Worm (Caenorhabditis elegans) whole organism, mixed stage, embryonic: ENCODE results near the gene F40D4.17.

Experiments used
- M03D4.4 ChIP-seq: sonication (generic microtip); optimal IDR thresholded peaks from 2 replicates; lab custom pipeline; 2017; ENCODE audit warnings: mild to moderate bottlenecking, missing genetic modification characterization, missing compliant biosample characterization
- bed-3 ChIP-seq: fragments of 200-800 bp; sonication (Bioruptor generic); optimal IDR thresholded peaks from 3 replicates; lab custom pipeline; 2018; ENCODE audit warnings: mild to moderate bottlenecking, missing genetic modification characterization, moderate library complexity, missing compliant biosample characterization
- blmp-1 ChIP-seq: fragments of 150-350 bp; optimal IDR thresholded peaks from 2 replicates; lab custom pipeline; 2014; ENCODE audit warnings: missing biosample characterization, missing genetic modification characterization
- ceh-39 ChIP-seq: fragments of 150-350 bp; optimal IDR thresholded peaks from 2 replicates; lab custom pipeline; 2014; ENCODE audit warnings: missing biosample characterization, missing genetic modification characterization
- ceh-43 ChIP-seq: fragments of 200-800 bp; sonication (Bioruptor generic); optimal IDR thresholded peaks from 2 replicates; lab custom pipeline; 2018; ENCODE audit warnings: mild to moderate bottlenecking, missing genetic modification characterization, moderate library complexity, missing compliant biosample characterization
- ceh-83 ChIP-seq: fragments of 200-800 bp; sonication (Bioruptor generic); optimal IDR thresholded peaks from 2 replicates; lab custom pipeline; 2018; ENCODE audit warnings: mild to moderate bottlenecking, missing genetic modification characterization, missing compliant biosample characterization
- ces-1 ChIP-seq: fragments of 150-350 bp; optimal IDR thresholded peaks from 2 replicates; lab custom pipeline; 2014; ENCODE audit warnings: missing biosample characterization, missing genetic modification reagents, missing genetic modification characterization
- cnd-1 ChIP-seq: fragments of 200-800 bp; sonication (Bioruptor generic); optimal IDR thresholded peaks from 2 replicates; lab custom pipeline; 2018; ENCODE audit warnings: mild to moderate bottlenecking, missing genetic modification characterization, missing compliant biosample characterization
- drap-1 ChIP-seq: fragments of 200-800 bp; sonication (Bioruptor generic); optimal IDR thresholded peaks from 3 replicates; lab custom pipeline; 2018; ENCODE audit warnings: mild to moderate bottlenecking, missing genetic modification characterization, missing compliant biosample characterization
- elt-1 ChIP-seq: sonication (generic microtip); optimal IDR thresholded peaks from 2 replicates; lab custom pipeline; 2017; ENCODE audit warnings: missing genetic modification characterization, mild to moderate bottlenecking, missing compliant biosample characterization, antibody characterized with exemption, moderate library complexity, borderline replicate concordance; ENCODE audit not compliant: insufficient read depth
- flh-1 ChIP-seq: fragments of 200-800 bp; sonication (Bioruptor generic); optimal IDR thresholded peaks from 2 replicates; lab custom pipeline; 2018; ENCODE audit warnings: mild to moderate bottlenecking, missing genetic modification characterization, moderate library complexity, missing compliant biosample characterization
- ham-2 ChIP-seq: fragments of 200-800 bp; sonication (Bioruptor generic); optimal IDR thresholded peaks from 2 replicates; lab custom pipeline; 2018; ENCODE audit warnings: mild to moderate bottlenecking, missing genetic modification characterization, missing compliant biosample characterization
- hlh-1 ChIP-seq: fragments of 150-350 bp; optimal IDR thresholded peaks from 2 replicates; lab custom pipeline; 2014; ENCODE audit warnings: missing biosample characterization, missing genetic modification reagents, missing genetic modification characterization
- lin-13 ChIP-seq: fragments of 150-350 bp; optimal IDR thresholded peaks from 2 replicates; lab custom pipeline; 2014; ENCODE audit warnings: missing biosample characterization, missing genetic modification characterization
- lsy-2 ChIP-seq: fragments of 150-350 bp; optimal IDR thresholded peaks from 2 replicates; lab custom pipeline; 2014; ENCODE audit warnings: missing biosample characterization, missing genetic modification characterization
- mab-5 ChIP-seq: fragments of 150-350 bp; optimal IDR thresholded peaks from 2 replicates; lab custom pipeline; 2014; ENCODE audit warnings: missing biosample characterization, missing genetic modification characterization
- mep-1 ChIP-seq: fragments of 150-350 bp; optimal IDR thresholded peaks from 2 replicates; lab custom pipeline; 2017; ENCODE audit warnings: missing biosample characterization, missing genetic modification reagents, missing genetic modification characterization, inconsistent platforms
- mls-2 ChIP-seq: sonication (generic microtip); optimal IDR thresholded peaks from 2 replicates; lab custom pipeline; 2016; ENCODE audit warnings: mild to moderate bottlenecking, missing genetic modification characterization, moderate library complexity, missing compliant biosample characterization
- nhr-12 ChIP-seq: fragments of 150-350 bp; optimal IDR thresholded peaks from 2 replicates; lab custom pipeline; 2014; ENCODE audit warnings: missing biosample characterization, missing genetic modification characterization
- nhr-2 ChIP-seq: fragments of 150-350 bp; optimal IDR thresholded peaks from 2 replicates; lab custom pipeline; 2014; ENCODE audit warnings: missing biosample characterization, missing genetic modification characterization
- nhr-237 ChIP-seq: fragments of 150-350 bp; optimal IDR thresholded peaks from 2 replicates; lab custom pipeline; 2014; ENCODE audit warnings: missing biosample characterization, missing genetic modification characterization
- pha-4 ChIP-seq: fragments of 150-350 bp; optimal IDR thresholded peaks from 2 replicates; lab custom pipeline; 2018; ENCODE audit warnings: missing biosample characterization, missing genetic modification reagents, missing genetic modification characterization
- sem-2 ChIP-seq: fragments of 200-800 bp; sonication (Bioruptor generic); optimal IDR thresholded peaks from 2 replicates; lab custom pipeline; 2018; ENCODE audit warnings: mild to moderate bottlenecking, missing genetic modification characterization, missing compliant biosample characterization
- snpc-4 ChIP-seq: fragments of 150-350 bp; optimal IDR thresholded peaks from 2 replicates; lab custom pipeline; 2014; ENCODE audit warnings: missing biosample characterization, missing genetic modification characterization
- sptf-1 ChIP-seq: sonication (generic microtip); optimal IDR thresholded peaks from 2 replicates; lab custom pipeline; 2017; ENCODE audit warnings: mild to moderate bottlenecking, missing genetic modification characterization, moderate library complexity, missing compliant biosample characterization
- tbx-8 ChIP-seq: fragments of 200-800 bp; sonication (Bioruptor generic); optimal IDR thresholded peaks from 2 replicates; lab custom pipeline; 2018; ENCODE audit warnings: mild to moderate bottlenecking, missing genetic modification characterization, moderate library complexity, missing compliant biosample characterization
- unc-39 ChIP-seq: fragments of 150-350 bp; optimal IDR thresholded peaks from 2 replicates; lab custom pipeline; 2014; ENCODE audit warnings: missing biosample characterization, missing genetic modification characterization
- unc-62 ChIP-seq: fragments of 150-350 bp; optimal IDR thresholded peaks from 2 replicates; lab custom pipeline; 2014; ENCODE audit warnings: missing biosample characterization, missing genetic modification reagents, missing genetic modification characterization
- zip-8 ChIP-seq: fragments of 150-350 bp; optimal IDR thresholded peaks from 2 replicates; lab custom pipeline; 2014; ENCODE audit warnings: missing biosample characterization, missing genetic modification characterization
- ztf-11 ChIP-seq: fragments of 150-350 bp; optimal IDR thresholded peaks from 2 replicates; lab custom pipeline; 2014; ENCODE audit warnings: missing biosample characterization, missing genetic modification characterization

Gene F40D4.17

DNA sequence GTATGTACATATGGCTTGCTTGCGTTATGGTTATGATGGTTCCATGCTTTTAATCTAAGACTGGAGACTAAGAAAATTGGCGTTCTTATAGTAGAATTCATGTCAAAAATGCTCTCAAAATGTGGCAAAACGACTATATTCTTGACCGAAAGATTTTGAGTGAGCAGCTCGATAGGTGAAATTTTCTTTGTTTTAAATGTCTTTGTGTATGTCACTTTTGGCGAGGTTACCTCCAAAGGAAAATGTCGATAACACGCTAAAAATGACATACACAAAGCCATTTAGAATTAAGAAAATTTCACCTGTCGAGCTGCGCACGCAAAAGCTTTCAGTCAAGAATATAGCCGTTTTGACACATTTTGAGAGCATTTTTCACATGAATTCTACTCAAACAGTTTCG, 12.2 kb upstream of the F40D4.17 start, which contains the start of gene srz-66:
srz-66 (minus strand) TSS at position 101 of the 400 bp plus-strand sequence.
- TF ChIP-seq lsy-2 (tag; lab: Kevin White, UChicago) (no peak), mep-1 (tag; lab: Kevin White, UChicago) (no peak), unc-62 (no peak), nhr-2 (tag; lab: Kevin White, UChicago) (no peak), sem-2 (GFP tag; lab: Kevin White, UChicago) (no peak), zip-8 (tag; lab: Kevin White, UChicago) (no peak), tbx-8 (GFP tag; lab: Kevin White, UChicago) (no peak), drap-1 (no peak), pha-4 (no peak), ceh-83 (GFP tag; lab: Kevin White, UChicago) (no peak), snpc-4 (tag; lab: Kevin White, UChicago) (no peak), lin-13 (tag; lab: Kevin White, UChicago) (no peak), sptf-1 (no peak), nhr-237 (tag; lab: Kevin White, UChicago) (no peak), unc-39 (no peak), mab-5 (no peak), nhr-12 (tag; lab: Kevin White, UChicago) (no peak), ceh-39 (tag; lab: Kevin White, UChicago) (no peak), M03D4.4 (tag; lab: Kevin White, UChicago) (no peak), flh-1 (GFP tag; lab: Kevin White, UChicago) (no peak)

- TF ChIP-seq unc-39 = no peak
- no peak for TF ChIP-seq bed-3 (GFP tag; lab: Kevin White, UChicago)
- no peak for TF ChIP-seq pha-4
- TF ChIP-seq flh-1 (GFP tag; lab: Kevin White, UChicago) = no peak
- no peak for TF ChIP-seq ceh-83 (GFP tag; lab: Kevin White, UChicago)
- TF ChIP-seq mab-5 = no peak
- no peak for TF ChIP-seq tbx-8 (GFP tag; lab: Kevin White, UChicago)
- TF ChIP-seq elt-1 = no peak
- no peak for TF ChIP-seq lin-13 (tag; lab: Kevin White, UChicago)
- no peak for TF ChIP-seq ceh-43 (GFP tag; lab: Kevin White, UChicago)
- no peak for TF ChIP-seq snpc-4 (tag; lab: Kevin White, UChicago)
- TF ChIP-seq nhr-2 (tag; lab: Kevin White, UChicago) = no peak
- TF ChIP-seq ham-2 = no peak
- no peak for TF ChIP-seq ztf-11 (tag; lab: Kevin White, UChicago)
- TF ChIP-seq zip-8 (tag; lab: Kevin White, UChicago) = no peak
These were observed 10.2 kb upstream of the F40D4.17 start, which contains the start of gene srh-102 for ce11 chrV:17165409-17165808. Gene srh-102 (minus strand): TSS chrV:17165509.

DNA sequence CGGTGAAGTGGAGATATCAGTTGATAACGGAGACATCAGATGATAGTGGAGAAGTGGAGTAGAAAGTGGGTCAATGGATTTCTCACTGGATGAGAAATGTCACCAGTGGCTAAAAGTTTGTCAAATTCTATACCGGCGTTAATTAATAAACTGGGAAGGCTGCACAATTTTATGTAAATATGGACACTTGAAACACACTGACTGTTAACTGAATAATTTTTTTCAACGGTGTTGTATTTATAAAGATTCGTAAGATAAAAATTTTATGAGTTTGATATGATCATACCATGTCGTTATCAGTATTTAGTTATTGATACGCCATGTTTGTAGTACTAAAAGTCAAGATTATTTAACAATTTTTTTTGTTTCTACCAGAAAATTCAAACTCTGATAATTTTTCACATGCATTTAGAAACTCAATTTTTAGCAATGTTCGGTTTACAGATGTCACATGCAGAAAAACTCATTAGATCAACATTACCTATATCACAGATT, 4.2 kb upstream of the F40D4.17 start, which contains the start of gene F40D4.12:
F40D4.12 (plus strand) TSS at position 445 of the 495 bp plus-strand sequence.
- TF ChIP-seq unc-62 (no peak), blmp-1 (no peak), snpc-4 (tag; lab: Kevin White, UChicago) (no peak), ztf-11 (tag; lab: Kevin White, UChicago) (no peak)
- TF ChIP-seq, all 35 proteins: peak for 0

- TF ChIP-seq sem-2 (GFP tag; lab: Kevin White, UChicago) = no peak
- no peak for TF ChIP-seq snpc-4 (tag; lab: Kevin White, UChicago)
- TF ChIP-seq mls-2 (tag; lab: Kevin White, UChicago) = no peak
- TF ChIP-seq unc-39 = no peak
- TF ChIP-seq ces-1 (GFP tag; lab: Kevin White, UChicago) = no peak
- no peak for TF ChIP-seq ham-2
- no peak for TF ChIP-seq ceh-39 (tag; lab: Kevin White, UChicago)
- no peak for TF ChIP-seq flh-1 (GFP tag; lab: Kevin White, UChicago)
- no peak for TF ChIP-seq drap-1
- no peak for TF ChIP-seq nhr-12 (tag; lab: Kevin White, UChicago)
- TF ChIP-seq hlh-1 (tag; lab: Kevin White, UChicago) = no peak
- TF ChIP-seq unc-62 = no peak
- TF ChIP-seq lsy-2 (tag; lab: Kevin White, UChicago) = no peak
- TF ChIP-seq cnd-1 = no peak
- no peak for TF ChIP-seq zip-8 (tag; lab: Kevin White, UChicago)
- no peak for TF ChIP-seq lin-13 (tag; lab: Kevin White, UChicago)
These were observed 1.9 kb upstream of the F40D4.17 start, which contains the start of gene F40D4.13 for ce11 chrV:17157154-17157553. Gene F40D4.13 (minus strand): TSS chrV:17157254.

- no peak for TF ChIP-seq nhr-237 (tag; lab: Kevin White, UChicago)
- TF ChIP-seq snpc-4 (tag; lab: Kevin White, UChicago) = no peak
- TF ChIP-seq, all 35 proteins: peak for 0
These were observed 290 bp downstream of the F40D4.17 start for ce11 chrV:17154944-17155343.
